Fruit fly (Drosophila melanogaster): ENCODE results near the gene CecB.

DNA sequence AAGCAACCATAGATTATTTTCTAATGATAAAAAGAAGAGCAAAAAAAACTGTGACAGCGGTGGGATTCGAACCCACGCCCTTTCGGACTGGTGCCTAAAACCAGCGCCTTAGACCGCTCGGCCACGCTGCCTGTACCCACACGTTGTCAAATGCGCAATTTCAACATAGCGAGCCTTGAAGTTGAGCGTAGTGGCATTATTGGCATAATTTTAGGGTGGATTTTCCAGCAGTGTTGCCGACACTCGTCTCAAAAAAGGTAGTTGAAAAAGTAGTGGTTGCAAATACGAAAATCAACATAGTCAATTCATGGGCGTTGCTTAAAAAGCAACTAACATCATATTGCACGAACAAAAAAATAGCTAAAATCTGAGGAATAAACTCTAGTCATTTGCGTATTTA is 35.0 kb upstream of the CecB start:
- TF ChIP-seq Abd-B (GFP tag; optimal IDR thresholded peaks at IDR 0.05) (no peak), br (GFP tag; optimal IDR thresholded peaks at IDR 0.05) (no peak), usp (GFP tag; optimal IDR thresholded peaks at IDR 0.05) (no peak), Hr78 (GFP tag; optimal IDR thresholded peaks at IDR 0.05) (no peak), lola (GFP tag; optimal IDR thresholded peaks at IDR 0.05) (no peak)
